Worm (Caenorhabditis elegans): Measurements from ENCODE around the gene C25G4.3.

DNA sequence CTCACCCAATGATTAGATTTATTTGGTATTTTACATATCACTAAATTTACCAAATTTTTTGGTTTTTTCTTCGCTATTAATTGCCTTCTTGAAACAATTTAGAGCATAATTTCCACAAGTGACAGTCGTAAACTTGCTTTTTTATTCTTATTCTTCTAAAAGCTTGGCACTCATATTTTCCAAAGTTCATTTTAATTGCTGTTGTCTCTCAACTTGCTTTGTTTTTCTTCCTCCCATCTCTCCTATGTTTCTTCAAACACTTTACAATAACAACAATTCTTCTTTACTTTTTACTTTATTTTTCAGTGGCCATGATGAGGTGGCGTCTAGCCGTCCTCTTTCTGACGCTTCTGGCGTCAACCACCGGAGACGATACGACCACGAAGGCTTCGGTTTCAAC is 22.7 kb upstream of the C25G4.3 start, which contains the start of gene igdb-2:
- TF ChIP-seq nhr-237 (tag; optimal IDR thresholded peaks at IDR 0.05) (no peak), snpc-4 (tag; optimal IDR thresholded peaks at IDR 0.05) (no peak), ztf-4 (tag; optimal IDR thresholded peaks at IDR 0.05) (no peak), zag-1 (tag; optimal IDR thresholded peaks at IDR 0.05) (no peak), fos-1 (tag; optimal IDR thresholded peaks at IDR 0.05) (no peak)
